Worm (Caenorhabditis elegans) whole organism, young adult: ENCODE data around the gene srh-295.

ENCODE experiments used
- Y53G8AR.9 ChIP-seq: fragments of 200-800 bp; sonication (Bioruptor generic); conservative IDR thresholded peaks from 2 replicates; pipeline ENCODE4 v1.3.6; 2022; ENCODE audit warnings: missing genetic modification reagents, missing genetic modification characterization, missing compliant biosample characterization
- attf-5 ChIP-seq: fragments of 200-800 bp; sonication (Bioruptor generic); optimal IDR thresholded peaks from 2 replicates; lab custom pipeline; 2018; ENCODE audit warnings: mild to moderate bottlenecking, missing genetic modification characterization, missing compliant biosample characterization
- lin-35 ChIP-seq, 3 experiments: fragments of 150-350 bp in 2 of 3; sonication (generic microtip) in 1 of 3; optimal IDR thresholded peaks; 2 replicates each; lab custom pipeline; 2014 to 2018; ENCODE audit warnings: missing biosample characterization in 3 of 3, missing genetic modification characterization in 3 of 3, missing genetic modification reagents in 3 of 3
- lsl-1 ChIP-seq: fragments of 200-800 bp; sonication (Bioruptor generic); optimal IDR thresholded peaks from 2 replicates; lab custom pipeline; 2018; ENCODE audit warnings: mild to moderate bottlenecking, missing genetic modification characterization, moderate library complexity, missing compliant biosample characterization
- mcd-1 ChIP-seq: fragments of 200-800 bp; sonication (Bioruptor generic); IDR thresholded peaks from 2 replicates; pipeline ENCODE4 v1.3.6; 2022; ENCODE audit warnings: missing genetic modification reagents, missing genetic modification characterization, missing compliant biosample characterization
- mes-4 ChIP-seq: sonication (generic microtip); optimal IDR thresholded peaks from 2 replicates; lab custom pipeline; 2016; ENCODE audit warnings: missing genotype, missing genetic modification characterization, missing compliant biosample characterization
- nfya-2 ChIP-seq: fragments of 200-800 bp; sonication (Bioruptor generic); IDR thresholded peaks from 2 replicates; pipeline ENCODE4 v1.3.6; 2022; ENCODE audit warnings: missing genetic modification reagents, missing genetic modification characterization, missing compliant biosample characterization
- sea-2 ChIP-seq: fragments of 200-800 bp; sonication (Bioruptor generic); IDR thresholded peaks from 2 replicates; pipeline ENCODE4 v1.3.6; 2022; ENCODE audit warnings: missing genetic modification characterization, missing compliant biosample characterization

DNA sequence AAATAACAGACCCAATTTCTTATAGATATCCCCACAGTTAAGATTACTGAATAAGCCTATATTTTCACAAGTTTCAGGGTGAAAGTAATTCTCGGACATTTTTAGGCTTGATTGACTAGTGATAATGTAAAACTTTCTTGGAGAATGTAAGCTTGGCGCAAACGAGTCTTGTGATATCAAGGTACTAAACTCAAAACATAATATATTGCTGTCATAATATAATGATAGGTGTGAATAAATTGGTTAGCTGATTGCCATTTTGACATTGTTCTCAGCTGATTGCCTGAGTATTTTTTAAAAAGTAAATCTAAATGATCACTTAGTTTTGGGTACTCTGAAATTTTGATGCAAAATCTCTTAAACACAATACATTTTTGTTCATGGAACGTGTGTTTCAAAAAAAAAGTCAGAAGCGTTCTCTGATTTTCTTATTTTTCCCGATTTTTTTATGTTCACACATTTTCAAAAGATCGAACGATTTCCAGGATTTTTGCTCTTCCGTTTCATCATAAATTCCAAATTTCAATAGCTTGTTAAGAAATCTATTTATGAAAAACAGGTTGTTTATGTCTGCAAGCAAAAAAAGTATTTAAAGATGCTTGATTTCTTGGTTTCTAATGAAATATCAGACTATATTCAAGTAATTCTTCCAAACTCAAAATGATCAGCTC lies 49.0 kb upstream of the srh-295 start, which contains the start of the genes srw-19 and srx-51:
- TF ChIP-seq Y53G8AR.9 (no peak), mes-4 (tag; lab: Kevin White, UChicago) (no peak), nfya-2 (GFP tag; lab: Robert Waterston, UW) (no peak), sea-2 (no peak), attf-5 (GFP tag; lab: Kevin White, UChicago) (no peak), mcd-1 (GFP tag; lab: Robert Waterston, UW) (no peak), lin-35 (GFP tag; optimal IDR thresholded peaks at IDR 0.05; lab: Kevin White, UChicago) (no peak), lsl-1 (GFP tag; lab: Kevin White, UChicago) (no peak)
